Worm (Caenorhabditis elegans) whole organism, late embryonic: ENCODE results near the gene bra-1.

Source experiments
- K02D7.2 ChIP-seq: sonication (generic microtip); optimal IDR thresholded peaks from 2 replicates; lab custom pipeline; 2017; ENCODE audit warnings: mild to moderate bottlenecking, missing genetic modification characterization, missing compliant biosample characterization
- ets-4 ChIP-seq: sonication (generic microtip); optimal IDR thresholded peaks from 2 replicates; lab custom pipeline; 2016; ENCODE audit warnings: missing genetic modification characterization, missing compliant biosample characterization
- nfya-1 ChIP-seq: sonication (generic microtip); optimal IDR thresholded peaks from 2 replicates; lab custom pipeline; 2017; ENCODE audit warnings: missing genetic modification characterization, mild to moderate bottlenecking, missing compliant biosample characterization, antibody characterized with exemption, moderate library complexity
- pag-3 ChIP-seq: sonication (generic microtip); optimal IDR thresholded peaks from 2 replicates; lab custom pipeline; 2016; ENCODE audit warnings: missing compliant biosample characterization, missing genetic modification characterization, borderline replicate concordance
- pha-4 ChIP-seq: fragments of 150-350 bp; optimal IDR thresholded peaks from 2 replicates; lab custom pipeline; 2018; ENCODE audit warnings: missing biosample characterization, missing genetic modification reagents, missing genetic modification characterization
- sox-4 ChIP-seq: sonication (generic microtip); optimal IDR thresholded peaks from 2 replicates; lab custom pipeline; 2017; ENCODE audit warnings: mild to moderate bottlenecking, missing genetic modification characterization, inconsistent platforms, missing compliant biosample characterization
- ztf-16 ChIP-seq: sonication (generic microtip); optimal IDR thresholded peaks from 2 replicates; lab custom pipeline; 2017; ENCODE audit warnings: missing genetic modification characterization, missing compliant biosample characterization

DNA sequence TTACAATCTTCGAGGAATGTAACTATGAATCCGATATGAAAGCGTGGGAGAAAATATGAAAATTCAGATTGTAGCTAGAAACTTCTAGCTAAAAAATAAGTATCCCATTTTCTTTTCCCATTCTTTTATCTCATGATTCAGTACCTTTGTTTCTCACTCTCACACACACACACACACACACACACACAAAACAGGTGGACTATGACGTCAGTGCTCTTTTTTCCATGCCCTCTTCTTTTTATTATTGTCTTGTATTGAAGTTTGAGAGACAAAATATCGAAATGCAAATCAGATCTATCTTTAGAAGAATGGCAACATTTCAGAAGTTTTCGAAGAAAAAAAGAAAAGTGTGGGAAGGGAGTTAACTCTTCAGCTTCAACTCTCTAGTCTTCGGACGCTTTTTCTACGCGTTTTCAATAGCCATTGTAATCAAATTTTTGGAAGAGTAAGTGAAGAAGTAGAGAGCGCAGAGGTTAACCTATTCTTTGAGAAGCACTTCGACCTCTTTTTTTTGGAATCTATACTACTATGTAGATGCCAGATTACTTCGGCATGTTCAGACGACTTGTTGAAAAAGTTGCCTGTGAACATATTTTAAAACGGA is 35.7 kb downstream of the bra-1 start:
- TF ChIP-seq pag-3 (tag; lab: Kevin White, UChicago) (no peak), ztf-16 (tag; lab: Kevin White, UChicago) (no peak), nfya-1 (no peak), pha-4 (tag; lab: Kevin White, UChicago) (no peak), ets-4 (tag; lab: Kevin White, UChicago) (no peak), K02D7.2 (tag; lab: Kevin White, UChicago) (no peak), sox-4 (tag; lab: Kevin White, UChicago) (no peak)
